Fruit fly (Drosophila melanogaster) whole organism, embryonic: ENCODE results near the gene CG15814.

Experiments used
- CG10147 ChIP-seq: fragments of 200-800 bp; sonication (Bioruptor generic); optimal IDR thresholded peaks from 2 replicates; lab custom pipeline; 2019; ENCODE audit warnings: missing biosample characterization, mild to moderate bottlenecking, missing genetic modification characterization, moderate library complexity
- CG10431 ChIP-seq: fragments of 200-800 bp; sonication (Bioruptor generic); optimal IDR thresholded peaks from 3 replicates; lab custom pipeline; 2018; ENCODE audit warnings: missing biosample characterization, mild to moderate bottlenecking, missing genetic modification characterization
- CG10543 ChIP-seq: fragments of 200-800 bp; sonication (Bioruptor generic); optimal IDR thresholded peaks from 3 replicates; lab custom pipeline; 2017; ENCODE audit warnings: missing biosample characterization, mild to moderate bottlenecking, missing genetic modification characterization, moderate library complexity
- CG1233 ChIP-seq: fragments of 200-800 bp; sonication (Bioruptor generic); optimal IDR thresholded peaks from 4 replicates; lab custom pipeline; 2018; ENCODE audit warnings: missing biosample characterization, mild to moderate bottlenecking, missing genetic modification characterization
- CG12391 ChIP-seq: fragments of 200-800 bp; sonication (Bioruptor generic); optimal IDR thresholded peaks from 3 replicates; lab custom pipeline; 2018; ENCODE audit warnings: missing biosample characterization, mild to moderate bottlenecking, missing genetic modification characterization, moderate library complexity
- CG14014 ChIP-seq: fragments of 200-800 bp; sonication (Bioruptor generic); IDR thresholded peaks from 2 replicates; pipeline ENCODE4 v1.3.6; 2022; ENCODE audit warnings: missing biosample characterization, missing genetic modification characterization
- CG1603 ChIP-seq: fragments of 200-800 bp; sonication (Bioruptor generic); optimal IDR thresholded peaks from 2 replicates; lab custom pipeline; 2019; ENCODE audit warnings: missing biosample characterization, mild to moderate bottlenecking, missing genetic modification characterization, moderate library complexity
- CG17385 ChIP-seq: fragments of 200-800 bp; sonication (Bioruptor generic); optimal IDR thresholded peaks from 3 replicates; lab custom pipeline; 2018; ENCODE audit warnings: missing biosample characterization, mild to moderate bottlenecking, missing genetic modification characterization
- CG17568 ChIP-seq: fragments of 200-800 bp; sonication (Bioruptor generic); optimal IDR thresholded peaks from 2 replicates; lab custom pipeline; 2018; ENCODE audit warnings: missing biosample characterization, mild to moderate bottlenecking, missing genetic modification characterization, moderate library complexity
- CG33213 ChIP-seq: fragments of 200-800 bp; sonication (Bioruptor generic); optimal IDR thresholded peaks from 3 replicates; lab custom pipeline; 2016; ENCODE audit warnings: missing biosample characterization, missing genetic modification characterization
- CG3995 ChIP-seq: fragments of 200-800 bp; sonication (Bioruptor generic); optimal IDR thresholded peaks from 3 replicates; lab custom pipeline; 2016; ENCODE audit warnings: missing biosample characterization, missing genetic modification characterization
- CG4404 ChIP-seq: fragments of 200-800 bp; sonication (Bioruptor generic); IDR thresholded peaks from 2 replicates; pipeline ENCODE4 v1.3.6; 2022; ENCODE audit warnings: missing biosample characterization, missing genetic modification characterization
- CG4707 ChIP-seq: fragments of 200-800 bp; sonication (Bioruptor generic); optimal IDR thresholded peaks from 2 replicates; lab custom pipeline; 2018; ENCODE audit warnings: missing biosample characterization, mild to moderate bottlenecking, missing genetic modification characterization, moderate library complexity
- CG6765 ChIP-seq: fragments of 200-800 bp; sonication (Bioruptor generic); optimal IDR thresholded peaks from 3 replicates; lab custom pipeline; 2017; ENCODE audit warnings: missing biosample characterization, mild to moderate bottlenecking, missing genetic modification characterization
- CG6791 ChIP-seq: fragments of 200-800 bp; sonication (Bioruptor generic); IDR thresholded peaks from 3 replicates; pipeline ENCODE4 v1.3.6; 2022; ENCODE audit warnings: missing biosample characterization, missing genetic modification characterization; ENCODE audit not compliant: partially characterized antibody
- CG7271 ChIP-seq: fragments of 200-800 bp; sonication (Bioruptor generic); optimal IDR thresholded peaks from 2 replicates; lab custom pipeline; 2018; ENCODE audit warnings: missing biosample characterization, mild to moderate bottlenecking, missing genetic modification characterization, moderate library complexity
- CG7786 ChIP-seq: fragments of 200-800 bp; sonication (Bioruptor generic); optimal IDR thresholded peaks from 2 replicates; lab custom pipeline; 2016; ENCODE audit warnings: missing biosample characterization, missing genetic modification characterization
- CG8478 ChIP-seq: fragments of >200 bp; optimal IDR thresholded peaks from 2 replicates; lab custom pipeline; 2018
- CG9609 ChIP-seq: fragments of 200-800 bp; sonication (Bioruptor generic); optimal IDR thresholded peaks from 3 replicates; lab custom pipeline; 2016; ENCODE audit warnings: missing biosample characterization, missing genetic modification characterization
- Dip2 ChIP-seq: fragments of 200-800 bp; sonication (Bioruptor generic); IDR thresholded peaks from 2 replicates; pipeline ENCODE4 v1.3.6; 2022; ENCODE audit warnings: missing biosample characterization, missing genetic modification characterization
- Hey ChIP-seq: fragments of 200-800 bp; sonication (Bioruptor generic); optimal IDR thresholded peaks from 3 replicates; lab custom pipeline; 2018; ENCODE audit warnings: missing biosample characterization, mild to moderate bottlenecking, missing genetic modification characterization
- NC2β ChIP-seq: fragments of 200-800 bp; sonication (Bioruptor generic); optimal IDR thresholded peaks from 2 replicates; lab custom pipeline; 2016; ENCODE audit warnings: missing biosample characterization, missing genetic modification characterization
- Nf-YA ChIP-seq: fragments of 200-800 bp; sonication (Bioruptor generic); IDR thresholded peaks from 2 replicates; pipeline ENCODE4 v1.3.6; 2022; ENCODE audit warnings: missing biosample characterization, missing genetic modification characterization
- Nf-YB ChIP-seq: fragments of 200-800 bp; sonication (Bioruptor generic); optimal IDR thresholded peaks from 3 replicates; lab custom pipeline; 2019; ENCODE audit warnings: missing biosample characterization, mild to moderate bottlenecking, missing genetic modification characterization, moderate library complexity
- Nf-YC ChIP-seq: fragments of 200-800 bp; optimal IDR thresholded peaks from 3 replicates; lab custom pipeline; 2019; ENCODE audit warnings: missing biosample characterization, mild to moderate bottlenecking, missing genetic modification characterization, moderate library complexity
- Opbp ChIP-seq: fragments of 200-800 bp; sonication (Bioruptor generic); IDR thresholded peaks from 3 replicates; pipeline ENCODE4 v1.3.6; 2022; ENCODE audit warnings: missing biosample characterization, missing genetic modification characterization; ENCODE audit not compliant: partially characterized antibody
- Tbp ChIP-seq: fragments of >200 bp; optimal IDR thresholded peaks from 2 replicates; lab custom pipeline; 2018; ENCODE audit warnings: missing biosample characterization, missing genetic modification characterization
- YL-1 ChIP-seq: fragments of 200-800 bp; sonication (Bioruptor generic); optimal IDR thresholded peaks from 3 replicates; lab custom pipeline; 2017; ENCODE audit warnings: missing biosample characterization, mild to moderate bottlenecking, missing genetic modification characterization
- az2 ChIP-seq: fragments of 200-800 bp; sonication (Bioruptor generic); optimal IDR thresholded peaks from 3 replicates; lab custom pipeline; 2016; ENCODE audit warnings: missing biosample characterization, missing genetic modification characterization
- caup ChIP-seq: fragments of 200-800 bp; sonication (Bioruptor generic); optimal IDR thresholded peaks from 3 replicates; lab custom pipeline; 2017; ENCODE audit warnings: missing biosample characterization, mild to moderate bottlenecking, missing genetic modification characterization, moderate library complexity; ENCODE audit not compliant: severe bottlenecking
- cg ChIP-seq: fragments of 200-800 bp; sonication (Bioruptor generic); optimal IDR thresholded peaks from 3 replicates; lab custom pipeline; 2019; ENCODE audit warnings: missing biosample characterization, mild to moderate bottlenecking, missing genetic modification characterization, moderate library complexity
- croc ChIP-seq: fragments of 200-800 bp; sonication (Bioruptor generic); conservative IDR thresholded peaks from 3 replicates; pipeline ENCODE4 v1.3.6; 2022; ENCODE audit warnings: missing biosample characterization, missing genetic modification characterization
- cwo ChIP-seq: fragments of 200-800 bp; sonication (Bioruptor generic); optimal IDR thresholded peaks from 3 replicates; lab custom pipeline; 2017; ENCODE audit warnings: missing biosample characterization, missing genetic modification characterization, mild to moderate bottlenecking, moderate library complexity, missing genetic modification reagents
- da ChIP-seq: fragments of 200-800 bp; sonication (Bioruptor generic); optimal IDR thresholded peaks from 2 replicates; lab custom pipeline; 2016; ENCODE audit warnings: missing biosample characterization, missing genetic modification characterization
- danr ChIP-seq: fragments of 200-800 bp; sonication (Bioruptor generic); IDR thresholded peaks from 2 replicates; pipeline ENCODE4 v1.3.6; 2022; ENCODE audit warnings: missing biosample characterization, missing genetic modification characterization
- eyg ChIP-seq: fragments of 200-800 bp; sonication (Bioruptor generic); optimal IDR thresholded peaks from 3 replicates; lab custom pipeline; 2016; ENCODE audit warnings: missing biosample characterization, missing genetic modification characterization
- gfzf ChIP-seq: fragments of 200-800 bp; sonication (Bioruptor generic); optimal IDR thresholded peaks from 2 replicates; lab custom pipeline; 2016; ENCODE audit warnings: missing biosample characterization, mild to moderate bottlenecking, missing genetic modification characterization, moderate library complexity
- h ChIP-seq: fragments of >200 bp; optimal IDR thresholded peaks from 2 replicates; lab custom pipeline; 2017
- insv ChIP-seq, 2 experiments: fragments of 200-800 bp; sonication (Bioruptor generic); optimal IDR thresholded peaks; 3 replicates each; lab custom pipeline; 2016 to 2018; ENCODE audit warnings: missing biosample characterization in 2 of 2, missing genetic modification characterization in 2 of 2
- inv ChIP-seq: fragments of 200-800 bp; sonication (Bioruptor generic); IDR thresholded peaks from 2 replicates; pipeline ENCODE4 v1.3.6; 2022; ENCODE audit warnings: missing biosample characterization, missing genetic modification characterization; ENCODE audit not compliant: partially characterized antibody
- luna ChIP-seq: fragments of 200-800 bp; sonication (Bioruptor generic); optimal IDR thresholded peaks from 2 replicates; lab custom pipeline; 2016; ENCODE audit warnings: missing biosample characterization, missing genetic modification characterization
- nmo ChIP-seq: fragments of 200-800 bp; sonication (Bioruptor generic); optimal IDR thresholded peaks from 2 replicates; lab custom pipeline; 2018; ENCODE audit warnings: missing biosample characterization, mild to moderate bottlenecking, missing genetic modification characterization, moderate library complexity
- org-1 ChIP-seq: fragments of 200-800 bp; sonication (Bioruptor generic); optimal IDR thresholded peaks from 2 replicates; lab custom pipeline; 2017; ENCODE audit warnings: missing biosample characterization, missing genetic modification characterization
- schlank ChIP-seq: fragments of 200-800 bp; sonication (Bioruptor generic); optimal IDR thresholded peaks from 2 replicates; lab custom pipeline; 2018; ENCODE audit warnings: missing biosample characterization, mild to moderate bottlenecking, missing genetic modification characterization
- sens ChIP-seq: fragments of 200-800 bp; sonication (Bioruptor generic); peaks from one replicate; lab custom pipeline; 2016; ENCODE audit warnings: missing biosample characterization, missing genetic modification characterization
- so ChIP-seq: fragments of 200-800 bp; sonication (Bioruptor generic); IDR thresholded peaks from 3 replicates; pipeline ENCODE4 v1.3.6; 2022; ENCODE audit warnings: missing biosample characterization, missing genetic modification characterization
- vvl ChIP-seq: fragments of 200-800 bp; sonication (Bioruptor generic); IDR thresholded peaks from 2 replicates; pipeline ENCODE4 v1.3.6; 2022; ENCODE audit warnings: missing biosample characterization, missing genetic modification characterization
- z ChIP-seq: fragments of 200-800 bp; sonication (Bioruptor generic); IDR thresholded peaks from 3 replicates; pipeline ENCODE4 v1.3.6; 2022; ENCODE audit warnings: missing biosample characterization, missing genetic modification characterization
- zen ChIP-seq: fragments of 200-800 bp; sonication (Bioruptor generic); optimal IDR thresholded peaks from 3 replicates; lab custom pipeline; 2018; ENCODE audit warnings: missing biosample characterization, mild to moderate bottlenecking, missing genetic modification characterization, moderate library complexity

The CG15814 gene

DNA sequence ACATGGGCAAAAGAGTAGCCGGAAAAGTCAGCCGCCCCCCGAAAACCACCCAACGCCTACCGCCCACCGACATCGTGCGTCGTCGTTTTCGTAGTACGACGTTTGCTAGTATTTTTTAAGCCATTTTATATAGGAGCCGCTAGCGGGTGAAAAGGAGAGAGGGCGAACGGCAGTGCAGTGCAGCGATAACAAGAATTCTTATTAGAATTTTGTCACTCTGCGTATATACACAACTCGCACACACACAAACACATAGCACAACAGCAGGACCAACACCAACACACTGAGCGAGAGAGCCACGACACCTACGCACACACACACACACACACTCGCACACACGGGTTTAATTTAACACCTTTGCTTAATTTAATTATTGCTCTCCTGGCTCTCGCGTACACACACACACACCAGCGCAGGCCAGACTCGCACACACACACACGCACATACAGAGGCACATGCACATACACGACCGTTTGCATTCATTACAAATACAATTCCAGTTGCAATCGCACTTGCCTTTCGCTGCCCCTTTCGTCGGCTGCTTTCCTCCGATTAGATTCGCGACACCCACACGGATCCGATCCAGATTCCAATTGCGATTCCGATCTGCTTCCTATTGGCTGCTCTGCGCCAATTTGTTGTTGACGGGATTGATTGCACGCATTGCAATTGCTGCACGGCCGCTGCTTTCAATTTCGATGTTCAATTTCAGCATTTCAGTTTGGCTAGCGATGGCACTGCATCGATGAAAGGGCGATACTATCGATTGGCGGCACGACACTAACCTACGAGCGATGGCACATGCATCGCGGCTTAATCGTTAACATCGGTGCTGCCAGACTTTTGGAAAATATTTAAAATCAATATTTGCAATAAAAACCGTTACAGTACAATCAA is 23.1 kb downstream of the CG15814 start, which contains the start of gene Socs16D (continued):
- peak; percentile 44 for TF ChIP-seq NC2β (GFP tag; lab: Kevin White, UChicago)
- peak; percentile 99 for TF ChIP-seq Opbp (GFP tag; lab: Robert Waterston, UW)
- TF ChIP-seq CG17385: peak; percentile 10
- no peak; the same call in 1 of the 2 replicates for TF ChIP-seq CG14014
- TF ChIP-seq zen (tag; lab: Kevin White, UChicago): peak; percentile 62
- no peak for TF ChIP-seq danr (GFP tag; lab: Robert Waterston, UW)
- peak; percentile 5 for TF ChIP-seq CG1233 (GFP tag; lab: Kevin White, UChicago)
- TF ChIP-seq CG12391 (tag; lab: Kevin White, UChicago): peak; percentile 37
- TF ChIP-seq CG9609 (GFP tag; lab: Kevin White, UChicago): peak; percentile 19
- no peak for TF ChIP-seq da (GFP tag; lab: Kevin White, UChicago)
- no peak for TF ChIP-seq Tbp (GFP tag; lab: Kevin White, UChicago)
- no peak for TF ChIP-seq az2 (GFP tag; lab: Kevin White, UChicago)
- TF ChIP-seq CG6765 (GFP tag; lab: Kevin White, UChicago): no peak
- peak; percentile 17 for TF ChIP-seq CG10147
- TF ChIP-seq Nf-YC (tag; lab: Kevin White, UChicago): peak; percentile 24
- TF ChIP-seq cwo: peak; percentile 23
- TF ChIP-seq schlank (tag; lab: Kevin White, UChicago): no peak
- peak; percentile 40 for TF ChIP-seq CG7786 (GFP tag; lab: Kevin White, UChicago)
- no peak for TF ChIP-seq Nf-YA (GFP tag; lab: Robert Waterston, UW)
- no peak for TF ChIP-seq CG10543
- no peak for TF ChIP-seq z
- TF ChIP-seq croc (GFP tag; lab: Robert Waterston, UW): no peak
- no peak for TF ChIP-seq CG4707 (GFP tag; lab: Kevin White, UChicago)
- peak; percentile 53 for TF ChIP-seq CG3995 (GFP tag; lab: Kevin White, UChicago)
- peak; percentile 28 for TF ChIP-seq eyg (GFP tag; lab: Kevin White, UChicago)
- no peak for TF ChIP-seq CG4404 (GFP tag; lab: Robert Waterston, UW)
- TF ChIP-seq Dip2 (GFP tag; lab: Robert Waterston, UW): no peak
- TF ChIP-seq CG6791: peak; percentile 98
- no peak for TF ChIP-seq h
- TF ChIP-seq CG10431 (GFP tag; lab: Kevin White, UChicago): no peak
- TF ChIP-seq Hey (tag; lab: Kevin White, UChicago): no peak
- TF ChIP-seq org-1 (GFP tag; lab: Kevin White, UChicago): no peak
- no peak for TF ChIP-seq CG7271 (tag; lab: Kevin White, UChicago)
- TF ChIP-seq CG1603 (tag; lab: Kevin White, UChicago): peak; percentile 85
- peak; percentile 61 for TF ChIP-seq YL-1 (GFP tag; lab: Kevin White, UChicago)
- TF ChIP-seq gfzf (GFP tag; lab: Kevin White, UChicago): peak; percentile 43
- TF ChIP-seq caup (GFP tag; lab: Kevin White, UChicago): peak; percentile 12
- TF ChIP-seq insv (GFP tag; optimal IDR thresholded peaks at IDR 0.05; lab: Kevin White, UChicago): peak; percentile 83 to 97
- TF ChIP-seq vvl: peak; percentile 41; the same call in 1 of the 2 replicates
- peak; percentile 10 for TF ChIP-seq Nf-YB (GFP tag; lab: Kevin White, UChicago)
- TF ChIP-seq sens (GFP tag; lab: Kevin White, UChicago): peak; percentile 70
- peak; percentile 25 for TF ChIP-seq luna (GFP tag; lab: Kevin White, UChicago)
- peak; percentile 23; the same call in 1 of the 3 replicates for TF ChIP-seq so (GFP tag; lab: Robert Waterston, UW)
- no peak for TF ChIP-seq CG17568 (GFP tag; lab: Kevin White, UChicago)
- TF ChIP-seq inv (GFP tag; lab: Robert Waterston, UW): peak; percentile 98
- peak; percentile 84 for TF ChIP-seq CG33213 (GFP tag; lab: Kevin White, UChicago)
- TF ChIP-seq nmo: peak; percentile 60
- TF ChIP-seq CG8478: peak; percentile 97
- TF ChIP-seq cg (GFP tag; lab: Kevin White, UChicago): peak; percentile 100
